Worm (Caenorhabditis elegans) whole organism, young adult: ENCODE results near the gene lurp-4.
A peak's percentile ranks its signal among the peaks of the same experiment; 100 is the strongest.

Source experiments
- B0261.1 ChIP-seq: sonication (generic microtip); optimal IDR thresholded peaks from 2 replicates; lab custom pipeline; 2016; ENCODE audit warnings: mild to moderate bottlenecking, missing genetic modification characterization, moderate library complexity, missing compliant biosample characterization
- F10E7.11 ChIP-seq: sonication (generic microtip); optimal IDR thresholded peaks from 2 replicates; lab custom pipeline; 2017; ENCODE audit warnings: mild to moderate bottlenecking, missing genetic modification characterization, moderate library complexity, missing compliant biosample characterization
- F37B4.10 ChIP-seq: fragments of 200-800 bp; sonication (Bioruptor generic); IDR thresholded peaks from 2 replicates; pipeline ENCODE4 v1.3.6; 2022; ENCODE audit warnings: missing genetic modification characterization, missing compliant biosample characterization
- F39B2.1 ChIP-seq: fragments of 200-800 bp; sonication (Bioruptor generic); IDR thresholded peaks from 2 replicates; pipeline ENCODE4 v1.3.6; 2022; ENCODE audit warnings: missing genetic modification reagents, missing genetic modification characterization, missing compliant biosample characterization
- F52B5.7 ChIP-seq: sonication (generic microtip); optimal IDR thresholded peaks from 2 replicates; lab custom pipeline; 2016; ENCODE audit warnings: mild to moderate bottlenecking, missing genetic modification characterization, missing compliant biosample characterization
- F55B11.4 ChIP-seq: sonication (generic microtip); optimal IDR thresholded peaks from 2 replicates; lab custom pipeline; 2016; ENCODE audit warnings: missing compliant biosample characterization, missing genetic modification characterization, borderline replicate concordance; ENCODE audit not compliant: insufficient read depth
- Y53G8AR.9 ChIP-seq: fragments of 200-800 bp; sonication (Bioruptor generic); conservative IDR thresholded peaks from 2 replicates; pipeline ENCODE4 v1.3.6; 2022; ENCODE audit warnings: missing genetic modification reagents, missing genetic modification characterization, missing compliant biosample characterization
- Y67H2A.10 ChIP-seq: fragments of 200-800 bp; sonication (Bioruptor generic); conservative IDR thresholded peaks from 2 replicates; pipeline ENCODE4 v1.3.6; 2022; ENCODE audit warnings: missing genetic modification reagents, missing genetic modification characterization, missing compliant biosample characterization
- ZK185.1 ChIP-seq: sonication (generic microtip); optimal IDR thresholded peaks from 2 replicates; lab custom pipeline; 2016; ENCODE audit warnings: mild to moderate bottlenecking, missing genetic modification characterization, missing compliant biosample characterization; ENCODE audit not compliant: poor library complexity, severe bottlenecking
- aptf-2 ChIP-seq: fragments of 200-800 bp; sonication (Bioruptor generic); conservative IDR thresholded peaks from 2 replicates; pipeline ENCODE4 v1.3.6; 2022; ENCODE audit warnings: missing genetic modification reagents, missing genetic modification characterization, missing compliant biosample characterization
- atf-7 ChIP-seq: sonication (generic microtip); optimal IDR thresholded peaks from 2 replicates; lab custom pipeline; 2017; ENCODE audit warnings: mild to moderate bottlenecking, missing genetic modification characterization, missing compliant biosample characterization
- athp-1 ChIP-seq: sonication (generic microtip); optimal IDR thresholded peaks from 2 replicates; lab custom pipeline; 2017; ENCODE audit warnings: mild to moderate bottlenecking, missing genetic modification characterization, missing compliant biosample characterization
- attf-6 ChIP-seq: fragments of 200-800 bp; sonication (Bioruptor generic); IDR thresholded peaks from 2 replicates; pipeline ENCODE4 v1.3.6; 2022; ENCODE audit warnings: missing genetic modification reagents, missing genetic modification characterization, missing compliant biosample characterization
- ceh-100 ChIP-seq: fragments of 200-800 bp; sonication (Bioruptor generic); IDR thresholded peaks from 2 replicates; pipeline ENCODE4 v1.3.6; 2022; ENCODE audit warnings: missing genetic modification reagents, missing genetic modification characterization, missing compliant biosample characterization
- ceh-91 ChIP-seq: fragments of 200-800 bp; sonication (Bioruptor generic); IDR thresholded peaks from 2 replicates; pipeline ENCODE4 v1.3.6; 2022; ENCODE audit warnings: missing genetic modification reagents, missing genetic modification characterization, missing compliant biosample characterization
- dox-1 ChIP-seq: fragments of 200-800 bp; sonication (Bioruptor generic); IDR thresholded peaks from 2 replicates; pipeline ENCODE4 v1.3.6; 2022; ENCODE audit warnings: missing genetic modification reagents, missing genetic modification characterization, missing compliant biosample characterization
- efl-1 ChIP-seq: fragments of 150-350 bp; optimal IDR thresholded peaks from 2 replicates; lab custom pipeline; 2014; ENCODE audit warnings: missing biosample characterization, missing genetic modification reagents, missing genetic modification characterization
- ekl-4 ChIP-seq: fragments of 200-800 bp; sonication (Bioruptor generic); IDR thresholded peaks from 2 replicates; pipeline ENCODE4 v1.3.6; 2022; ENCODE audit warnings: missing genetic modification reagents, missing genetic modification characterization, missing compliant biosample characterization
- fkh-3 ChIP-seq: sonication (generic microtip); optimal IDR thresholded peaks from 2 replicates; lab custom pipeline; 2016; ENCODE audit warnings: mild to moderate bottlenecking, missing genetic modification characterization, missing compliant biosample characterization
- hlh-12 ChIP-seq: sonication (generic microtip); optimal IDR thresholded peaks from 2 replicates; lab custom pipeline; 2016; ENCODE audit warnings: missing genetic modification characterization, missing compliant biosample characterization
- hrde-1 ChIP-seq: sonication (generic microtip); optimal IDR thresholded peaks from 2 replicates; lab custom pipeline; 2016; ENCODE audit warnings: missing genetic modification characterization, mild to moderate bottlenecking, missing compliant biosample characterization, moderate library complexity, missing genotype, missing genetic modification reagents, borderline replicate concordance
- let-526 ChIP-seq: fragments of 200-800 bp; sonication (Bioruptor generic); IDR thresholded peaks from 2 replicates; pipeline ENCODE4 v1.3.6; 2022; ENCODE audit warnings: missing genetic modification reagents, missing genetic modification characterization, missing compliant biosample characterization
- lir-1 ChIP-seq: fragments of 200-800 bp; sonication (Bioruptor generic); conservative IDR thresholded peaks from 2 replicates; pipeline ENCODE4 v1.3.6; 2022; ENCODE audit warnings: missing genetic modification reagents, missing genetic modification characterization, missing compliant biosample characterization
- lsl-1 ChIP-seq: fragments of 200-800 bp; sonication (Bioruptor generic); optimal IDR thresholded peaks from 2 replicates; lab custom pipeline; 2018; ENCODE audit warnings: mild to moderate bottlenecking, missing genetic modification characterization, moderate library complexity, missing compliant biosample characterization
- madf-6 ChIP-seq: fragments of 200-800 bp; sonication (Bioruptor generic); IDR thresholded peaks from 2 replicates; pipeline ENCODE4 v1.3.6; 2022; ENCODE audit warnings: missing genetic modification reagents, missing genetic modification characterization, missing compliant biosample characterization
- madf-8 ChIP-seq: fragments of 200-800 bp; sonication (Bioruptor generic); conservative IDR thresholded peaks from 2 replicates; pipeline ENCODE4 v1.3.6; 2022; ENCODE audit warnings: missing genetic modification reagents, missing genetic modification characterization, missing compliant biosample characterization
- mes-4 ChIP-seq: sonication (generic microtip); optimal IDR thresholded peaks from 2 replicates; lab custom pipeline; 2016; ENCODE audit warnings: missing genotype, missing genetic modification characterization, missing compliant biosample characterization
- nhr-80 ChIP-seq: sonication (generic microtip); optimal IDR thresholded peaks from 2 replicates; lab custom pipeline; 2016; ENCODE audit warnings: missing genetic modification characterization, missing compliant biosample characterization
- sdz-38 ChIP-seq: sonication (generic microtip); optimal IDR thresholded peaks from 2 replicates; lab custom pipeline; 2016; ENCODE audit warnings: missing genotype, missing genetic modification characterization, missing compliant biosample characterization
- sea-2 ChIP-seq: fragments of 200-800 bp; sonication (Bioruptor generic); IDR thresholded peaks from 2 replicates; pipeline ENCODE4 v1.3.6; 2022; ENCODE audit warnings: missing genetic modification characterization, missing compliant biosample characterization
- snpc-1.1 ChIP-seq: sonication (generic microtip); optimal IDR thresholded peaks from 2 replicates; lab custom pipeline; 2017; ENCODE audit warnings: missing genetic modification characterization, mild to moderate bottlenecking, missing compliant biosample characterization, antibody characterized with exemption, moderate library complexity, missing genotype, missing genetic modification reagents; ENCODE audit not compliant: insufficient read depth
- sptf-2 ChIP-seq: fragments of 200-800 bp; sonication (Bioruptor generic); optimal IDR thresholded peaks from 2 replicates; lab custom pipeline; 2018; ENCODE audit warnings: mild to moderate bottlenecking, missing genetic modification characterization, missing compliant biosample characterization
- tlf-1 ChIP-seq: fragments of 200-800 bp; sonication (Bioruptor generic); optimal IDR thresholded peaks from 2 replicates; lab custom pipeline; 2018; ENCODE audit warnings: mild to moderate bottlenecking, missing genetic modification characterization, missing compliant biosample characterization
- unc-130 ChIP-seq: sonication (generic microtip); optimal IDR thresholded peaks from 2 replicates; lab custom pipeline; 2016; ENCODE audit warnings: missing genetic modification reagents, missing genetic modification characterization, missing compliant biosample characterization
- unc-62 ChIP-seq: fragments of 150-350 bp; optimal IDR thresholded peaks from 2 replicates; lab custom pipeline; 2014; ENCODE audit warnings: missing biosample characterization, missing genetic modification reagents, missing genetic modification characterization
- xnd-1 ChIP-seq: sonication (generic microtip); optimal IDR thresholded peaks from 2 replicates; lab custom pipeline; 2016; ENCODE audit warnings: missing genotype, missing genetic modification reagents, missing genetic modification characterization, missing compliant biosample characterization
- zim-3 ChIP-seq: sonication (generic microtip); optimal IDR thresholded peaks from 2 replicates; lab custom pipeline; 2017; ENCODE audit warnings: mild to moderate bottlenecking, missing genetic modification characterization, moderate library complexity, missing compliant biosample characterization
- ztf-18 ChIP-seq: sonication (generic microtip); optimal IDR thresholded peaks from 2 replicates; lab custom pipeline; 2016; ENCODE audit warnings: missing genotype, mild to moderate bottlenecking, missing genetic modification characterization, missing compliant biosample characterization
- ztf-25 ChIP-seq: fragments of 200-800 bp; sonication (Bioruptor generic); IDR thresholded peaks from 2 replicates; pipeline ENCODE4 v1.3.6; 2022; ENCODE audit warnings: missing genetic modification reagents, missing genetic modification characterization, missing compliant biosample characterization

The lurp-4 gene

DNA sequence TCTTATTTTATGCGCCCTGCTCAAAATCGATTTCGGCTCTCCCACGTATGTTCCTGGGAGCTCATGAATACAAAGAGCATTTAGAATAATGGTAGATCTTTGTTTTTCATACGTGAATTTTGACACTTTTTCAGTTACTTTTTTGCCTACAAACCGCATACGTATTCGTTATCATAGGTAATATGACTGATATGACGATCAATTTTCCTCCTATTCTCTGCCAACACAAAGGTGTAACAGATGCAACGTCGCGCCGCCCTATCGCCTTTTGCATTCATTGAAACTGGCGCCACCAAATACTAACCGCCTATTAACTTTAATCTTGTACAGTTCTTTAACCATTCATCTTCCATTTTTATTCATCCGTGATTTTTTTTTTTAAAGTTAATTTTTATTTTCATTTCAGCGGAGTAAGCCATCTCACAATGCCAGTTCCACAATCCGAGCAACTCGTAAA is 44.8 kb upstream of the lurp-4 start, which contains the start of gene W07G4.5 (continued):
- TF ChIP-seq let-526 (no peak), ceh-100 (GFP tag; lab: Robert Waterston, UW) (no peak), unc-62 (no peak), ekl-4 (GFP tag; lab: Robert Waterston, UW) (no peak), sea-2 (GFP tag; lab: Robert Waterston, UW) (no peak), hrde-1 (tag; lab: Kevin White, UChicago) (no peak), Y53G8AR.9 (GFP tag; lab: Robert Waterston, UW) (0 out of 2 replicates have a peak, but pooled peaks have one; percentile 20), dox-1 (peak; percentile 31; the same call in 1 of the 2 replicates), F52B5.7 (no peak), xnd-1 (tag; lab: Kevin White, UChicago) (no peak), sptf-2 (GFP tag; lab: Kevin White, UChicago) (no peak), snpc-1.1 (tag; lab: Kevin White, UChicago) (no peak)
- TF ChIP-seq, all 124 proteins: peak for 5

DNA sequence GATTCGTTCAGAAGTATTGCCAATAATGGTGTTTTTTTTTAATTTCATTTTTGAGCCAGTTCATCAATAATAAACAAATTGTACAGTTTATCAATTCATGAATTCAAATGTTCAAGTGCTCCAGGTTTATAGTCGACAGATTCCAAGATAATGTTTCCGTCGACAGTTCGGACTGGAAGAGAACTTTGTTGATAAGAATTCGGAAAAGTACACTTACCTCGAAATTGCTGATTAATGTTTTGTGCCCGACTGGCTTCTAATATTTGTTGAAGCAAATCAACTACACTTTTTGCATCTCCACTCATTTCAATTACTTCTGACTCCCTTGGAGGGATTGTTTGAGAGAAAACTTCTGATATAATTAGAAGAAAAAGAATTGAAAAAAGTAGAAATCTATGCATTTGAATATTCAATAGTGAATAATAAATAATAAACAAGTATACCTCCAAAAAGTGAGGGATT is 43.3 kb upstream of the lurp-4 start, which contains the start of gene W07G4.8:
TSS of gene W07G4.8 (minus strand) at position 412 of the 462 bp plus-strand sequence.
- TF ChIP-seq nhr-80 (tag; lab: Kevin White, UChicago) (peak; percentile 83), ZK185.1 (peak; percentile 26), attf-6 (GFP tag; lab: Robert Waterston, UW) (no peak)

DNA sequence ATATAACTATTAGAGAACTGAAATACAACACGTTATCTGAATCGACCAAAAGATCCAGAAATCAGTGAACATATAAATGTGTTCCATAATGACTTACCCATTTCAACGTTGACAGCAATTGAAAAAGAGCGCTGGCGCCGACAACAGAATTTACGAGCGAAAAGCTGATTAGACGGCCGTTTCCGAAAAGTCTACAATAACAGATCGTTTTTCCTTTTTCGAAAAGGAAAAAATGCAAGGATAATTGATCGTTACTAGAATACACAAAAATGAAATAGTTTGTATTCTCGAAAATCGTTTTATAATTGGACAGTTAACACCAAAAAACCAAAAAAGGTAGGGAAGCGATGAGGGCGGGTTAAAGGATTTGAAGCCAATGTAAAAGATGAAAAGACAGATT is 38.8 kb upstream of the lurp-4 start, which contains the start of gene srr-1:
TSS of gene srr-1 (minus strand) at position 101 of the 400 bp plus-strand sequence.
- no peak for TF ChIP-seq madf-8 (GFP tag; lab: Robert Waterston, UW)
- no peak for TF ChIP-seq hlh-12 (tag; lab: Kevin White, UChicago)
- no peak for TF ChIP-seq F39B2.1 (GFP tag; lab: Robert Waterston, UW)
- TF ChIP-seq athp-1 (tag; lab: Kevin White, UChicago): no peak
- no peak for TF ChIP-seq tlf-1 (GFP tag; lab: Kevin White, UChicago)
- TF ChIP-seq zim-3 (tag; lab: Kevin White, UChicago): no peak
- no peak for TF ChIP-seq ztf-18 (tag; lab: Kevin White, UChicago)
- TF ChIP-seq F52B5.7: no peak
- no peak for TF ChIP-seq ZK185.1
- no peak for TF ChIP-seq atf-7 (tag; lab: Kevin White, UChicago)
- no peak for TF ChIP-seq lsl-1 (GFP tag; lab: Kevin White, UChicago)
- TF ChIP-seq lir-1 (GFP tag; lab: Robert Waterston, UW): no peak
- no peak for TF ChIP-seq ztf-25

DNA sequence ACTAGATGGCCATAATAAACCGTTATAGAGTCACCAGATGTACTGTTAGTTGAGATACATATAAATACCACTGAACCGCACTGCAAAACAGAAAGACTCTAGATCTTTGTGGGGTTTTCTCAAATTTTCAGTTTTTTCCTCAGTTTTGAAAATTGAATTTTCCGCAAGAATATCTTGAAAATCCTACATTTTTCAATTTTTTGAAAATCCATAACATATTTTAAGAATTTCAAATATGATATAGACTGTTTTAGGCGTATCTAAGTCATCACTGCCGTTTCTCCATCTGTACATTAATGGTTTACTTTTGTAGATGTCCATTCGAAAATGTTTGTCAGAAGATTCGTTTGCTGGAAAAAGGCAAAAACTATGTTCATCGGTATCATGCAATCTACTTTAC is 30.6 kb upstream of the lurp-4 start, which contains the start of gene F42E8.1:
TSS of gene F42E8.1 (plus strand) at position 301 of the 400 bp plus-strand sequence.
- TF ChIP-seq F55B11.4 (tag; lab: Kevin White, UChicago): no peak
- no peak for TF ChIP-seq efl-1
- no peak for TF ChIP-seq hrde-1 (tag; lab: Kevin White, UChicago)
- TF ChIP-seq madf-6 (GFP tag; lab: Robert Waterston, UW): no peak
- no peak for TF ChIP-seq F37B4.10 (GFP tag; lab: Robert Waterston, UW)
- no peak for TF ChIP-seq let-526
- TF ChIP-seq aptf-2 (GFP tag; lab: Robert Waterston, UW): no peak
- TF ChIP-seq ceh-91 (GFP tag; lab: Robert Waterston, UW): no peak
- TF ChIP-seq F10E7.11: no peak
- TF ChIP-seq fkh-3 (tag; lab: Kevin White, UChicago): no peak
- TF ChIP-seq sea-2 (GFP tag; lab: Robert Waterston, UW): no peak
- TF ChIP-seq ZK185.1: no peak
- TF ChIP-seq Y67H2A.10 (GFP tag; lab: Robert Waterston, UW): no peak
- TF ChIP-seq mes-4: no peak
- no peak for TF ChIP-seq athp-1 (tag; lab: Kevin White, UChicago)
- TF ChIP-seq B0261.1 (tag; lab: Kevin White, UChicago): no peak
- no peak for TF ChIP-seq sdz-38 (tag; lab: Kevin White, UChicago)
- no peak for TF ChIP-seq unc-130 (GFP tag; lab: Kevin White, UChicago)
